Worm (Caenorhabditis elegans) whole organism, L4/young adult: ENCODE results near the gene sdf-9.

Source experiments
- dao-5 ChIP-seq: sonication (generic microtip); optimal IDR thresholded peaks from 2 replicates; lab custom pipeline; 2016; ENCODE audit warnings: missing genotype, missing genetic modification characterization, moderate library complexity, missing compliant biosample characterization
- him-1 ChIP-seq: sonication (generic microtip); optimal IDR thresholded peaks from 2 replicates; lab custom pipeline; 2016; ENCODE audit warnings: missing genotype, missing genetic modification reagents, missing genetic modification characterization, missing compliant biosample characterization

- TF ChIP-seq him-1: no peak
- TF ChIP-seq dao-5: no peak
Observed at ce11 chrV:20785848-20786225, 12.2 kb upstream of the sdf-9 start.
